Fruit fly (Drosophila melanogaster) whole organism, embryonic: ENCODE measurements around the gene CG13258.

Experiments used
- CG10321 ChIP-seq: fragments of 200-800 bp; sonication (Bioruptor generic); IDR thresholded peaks from 2 replicates; pipeline ENCODE4 v1.3.6; 2022; ENCODE audit warnings: missing biosample characterization, missing genetic modification characterization
- CG10366 ChIP-seq: fragments of 200-800 bp; sonication (Bioruptor generic); IDR thresholded peaks from 2 replicates; pipeline ENCODE4 v1.3.6; 2022; ENCODE audit warnings: missing biosample characterization, missing genetic modification characterization
- CG10431 ChIP-seq: fragments of 200-800 bp; sonication (Bioruptor generic); optimal IDR thresholded peaks from 3 replicates; lab custom pipeline; 2018; ENCODE audit warnings: missing biosample characterization, mild to moderate bottlenecking, missing genetic modification characterization
- CG10654 ChIP-seq: fragments of 200-800 bp; sonication (Bioruptor generic); optimal IDR thresholded peaks from 2 replicates; lab custom pipeline; 2016; ENCODE audit warnings: missing biosample characterization, missing genetic modification characterization
- CG12299 ChIP-seq: fragments of 200-800 bp; sonication (Bioruptor generic); optimal IDR thresholded peaks from 2 replicates; lab custom pipeline; 2018; ENCODE audit warnings: missing biosample characterization, mild to moderate bottlenecking, missing genetic modification characterization
- CG12942 ChIP-seq: fragments of 200-800 bp; sonication (Bioruptor generic); optimal IDR thresholded peaks from 3 replicates; lab custom pipeline; 2016; ENCODE audit warnings: missing biosample characterization, missing genetic modification characterization
- CG13123 ChIP-seq: fragments of 200-800 bp; sonication (Bioruptor generic); optimal IDR thresholded peaks from 2 replicates; lab custom pipeline; 2016; ENCODE audit warnings: missing biosample characterization, missing genetic modification characterization
- CG14050 ChIP-seq: fragments of 200-800 bp; sonication (Bioruptor generic); IDR thresholded peaks from 3 replicates; pipeline ENCODE4 v1.3.6; 2022; ENCODE audit warnings: missing biosample characterization, missing genetic modification characterization
- CG14965 ChIP-seq: fragments of 200-800 bp; sonication (Bioruptor generic); optimal IDR thresholded peaks from 2 replicates; lab custom pipeline; 2016; ENCODE audit warnings: missing biosample characterization, missing genetic modification characterization, borderline replicate concordance
- CG15479 ChIP-seq: fragments of 200-800 bp; sonication (Bioruptor generic); optimal IDR thresholded peaks from 3 replicates; lab custom pipeline; 2019; ENCODE audit warnings: missing biosample characterization, mild to moderate bottlenecking, missing genetic modification characterization, moderate library complexity
- CG15601 ChIP-seq: fragments of 200-800 bp; sonication (Bioruptor generic); optimal IDR thresholded peaks from 3 replicates; lab custom pipeline; 2019; ENCODE audit warnings: missing biosample characterization, mild to moderate bottlenecking, missing genetic modification characterization, moderate library complexity
- CG17385 ChIP-seq: fragments of 200-800 bp; sonication (Bioruptor generic); optimal IDR thresholded peaks from 3 replicates; lab custom pipeline; 2018; ENCODE audit warnings: missing biosample characterization, mild to moderate bottlenecking, missing genetic modification characterization
- CG17802 ChIP-seq: fragments of 200-800 bp; sonication (Bioruptor generic); optimal IDR thresholded peaks from 2 replicates; lab custom pipeline; 2018; ENCODE audit warnings: missing biosample characterization, mild to moderate bottlenecking, missing genetic modification characterization, moderate library complexity
- CG2120 ChIP-seq: fragments of 200-800 bp; sonication (Bioruptor generic); optimal IDR thresholded peaks from 3 replicates; lab custom pipeline; 2016; ENCODE audit warnings: missing biosample characterization, missing genetic modification characterization
- CG2202 ChIP-seq: fragments of 200-800 bp; sonication (Bioruptor generic); optimal IDR thresholded peaks from 2 replicates; lab custom pipeline; 2018; ENCODE audit warnings: missing biosample characterization, mild to moderate bottlenecking, missing genetic modification characterization
- CG4328 ChIP-seq: fragments of 200-800 bp; sonication (Bioruptor generic); optimal IDR thresholded peaks from 3 replicates; lab custom pipeline; 2017; ENCODE audit warnings: missing biosample characterization, missing genetic modification reagents, missing genetic modification characterization
- CG4404 ChIP-seq: fragments of 200-800 bp; sonication (Bioruptor generic); IDR thresholded peaks from 2 replicates; pipeline ENCODE4 v1.3.6; 2022; ENCODE audit warnings: missing biosample characterization, missing genetic modification characterization
- CG6175 ChIP-seq: fragments of 200-800 bp; sonication (Bioruptor generic); IDR thresholded peaks from 3 replicates; pipeline ENCODE4 v1.3.6; 2022; ENCODE audit warnings: missing biosample characterization, missing genetic modification characterization
- CG6683 ChIP-seq: fragments of 200-800 bp; sonication (Bioruptor generic); optimal IDR thresholded peaks from 2 replicates; lab custom pipeline; 2017; ENCODE audit warnings: missing biosample characterization, mild to moderate bottlenecking, missing genetic modification characterization, missing genetic modification reagents
- CG7372 ChIP-seq: fragments of 200-800 bp; sonication (Bioruptor generic); IDR thresholded peaks from 2 replicates; pipeline ENCODE4 v1.3.6; 2022; ENCODE audit warnings: missing biosample characterization, missing genetic modification characterization
- CG7745 ChIP-seq: fragments of 200-800 bp; sonication (Bioruptor generic); optimal IDR thresholded peaks from 2 replicates; lab custom pipeline; 2018; ENCODE audit warnings: missing biosample characterization, mild to moderate bottlenecking, missing genetic modification characterization, moderate library complexity
- CG7928 ChIP-seq: fragments of 200-800 bp; sonication (Bioruptor generic); optimal IDR thresholded peaks from 2 replicates; lab custom pipeline; 2017; ENCODE audit warnings: missing biosample characterization, mild to moderate bottlenecking, missing genetic modification characterization
- CG8944 ChIP-seq: fragments of 200-800 bp; sonication (Bioruptor generic); optimal IDR thresholded peaks from 3 replicates; lab custom pipeline; 2016; ENCODE audit warnings: missing biosample characterization, missing genetic modification characterization
- CG9817 ChIP-seq: fragments of 200-800 bp; sonication (Bioruptor generic); optimal IDR thresholded peaks from 2 replicates; lab custom pipeline; 2018; ENCODE audit warnings: missing biosample characterization, mild to moderate bottlenecking, missing genetic modification characterization, moderate library complexity
- CrebB ChIP-seq: fragments of 200-800 bp; sonication (Bioruptor generic); optimal IDR thresholded peaks from 3 replicates; lab custom pipeline; 2018; ENCODE audit warnings: missing biosample characterization, mild to moderate bottlenecking, missing genetic modification characterization
- Dad ChIP-seq: fragments of 200-800 bp; sonication (Bioruptor generic); optimal IDR thresholded peaks from 3 replicates; lab custom pipeline; 2016; ENCODE audit warnings: missing biosample characterization, missing genetic modification characterization
- HLHmδ ChIP-seq: fragments of 200-800 bp; sonication (Bioruptor generic); optimal IDR thresholded peaks from 2 replicates; lab custom pipeline; 2018; ENCODE audit warnings: missing biosample characterization, mild to moderate bottlenecking, missing genetic modification characterization, moderate library complexity
- Hr39 ChIP-seq: fragments of >200 bp; optimal IDR thresholded peaks from 2 replicates; lab custom pipeline; 2017
- MESR4 ChIP-seq: fragments of 200-800 bp; sonication (Bioruptor generic); optimal IDR thresholded peaks from 2 replicates; lab custom pipeline; 2018; ENCODE audit warnings: missing biosample characterization, mild to moderate bottlenecking, missing genetic modification characterization, moderate library complexity
- Mes4 ChIP-seq: fragments of 200-800 bp; sonication (Bioruptor generic); optimal IDR thresholded peaks from 2 replicates; lab custom pipeline; 2016; ENCODE audit warnings: missing biosample characterization, missing genetic modification characterization
- Nf-YC ChIP-seq: fragments of 200-800 bp; optimal IDR thresholded peaks from 3 replicates; lab custom pipeline; 2019; ENCODE audit warnings: missing biosample characterization, mild to moderate bottlenecking, missing genetic modification characterization, moderate library complexity
- Ptx1 ChIP-seq: fragments of 200-800 bp; sonication (Bioruptor generic); IDR thresholded peaks from 2 replicates; pipeline ENCODE4 v1.3.6; 2022; ENCODE audit warnings: missing biosample characterization, missing genetic modification characterization
- Trl ChIP-seq, 3 experiments: fragments of >200 bp in 2 of 3; fragments of 200-800 bp in 1 of 3; sonication (Bioruptor generic) in 1 of 3; optimal IDR thresholded peaks; 2 replicates in 1 of 3; 3 replicates in 2 of 3; lab custom pipeline; 2016 to 2017; ENCODE audit warnings: missing biosample characterization in 1 of 3, missing genetic modification characterization in 1 of 3
- cad ChIP-seq: fragments of >200 bp; optimal IDR thresholded peaks from 2 replicates; lab custom pipeline; 2017; ENCODE audit warnings: missing biosample characterization, missing genetic modification characterization
- cas ChIP-seq: fragments of 200-800 bp; sonication (Bioruptor generic); IDR thresholded peaks from 2 replicates; pipeline ENCODE4 v1.3.6; 2022; ENCODE audit warnings: missing biosample characterization, missing genetic modification characterization
- chn ChIP-seq: fragments of 200-800 bp; sonication (Bioruptor generic); optimal IDR thresholded peaks from 2 replicates; lab custom pipeline; 2016; ENCODE audit warnings: missing biosample characterization, missing genetic modification characterization
- cwo ChIP-seq: fragments of 200-800 bp; sonication (Bioruptor generic); optimal IDR thresholded peaks from 3 replicates; lab custom pipeline; 2017; ENCODE audit warnings: missing biosample characterization, missing genetic modification characterization, mild to moderate bottlenecking, moderate library complexity, missing genetic modification reagents
- esg ChIP-seq: fragments of 200-800 bp; sonication (Bioruptor generic); conservative IDR thresholded peaks from 2 replicates; pipeline ENCODE4 v1.3.6; 2022; ENCODE audit warnings: missing biosample characterization, missing genetic modification characterization
- fd3F ChIP-seq: fragments of 200-800 bp; sonication (Bioruptor generic); optimal IDR thresholded peaks from 2 replicates; lab custom pipeline; 2018; ENCODE audit warnings: missing biosample characterization, mild to moderate bottlenecking, missing genetic modification characterization, moderate library complexity
- ftz-f1 ChIP-seq: fragments of 200-800 bp; sonication (Bioruptor generic); optimal IDR thresholded peaks from 2 replicates; lab custom pipeline; 2016; ENCODE audit warnings: missing biosample characterization, missing genetic modification characterization
- grau ChIP-seq: fragments of 200-800 bp; optimal IDR thresholded peaks from 3 replicates; lab custom pipeline; 2019; ENCODE audit warnings: missing biosample characterization, mild to moderate bottlenecking, missing genetic modification characterization, moderate library complexity
- lilli ChIP-seq: fragments of 200-800 bp; sonication (Bioruptor generic); optimal IDR thresholded peaks from 3 replicates; lab custom pipeline; 2016; ENCODE audit warnings: missing biosample characterization, missing genetic modification characterization
- peb ChIP-seq: fragments of 200-800 bp; sonication (Bioruptor generic); IDR thresholded peaks from 2 replicates; pipeline ENCODE4 v1.3.6; 2022; ENCODE audit warnings: missing biosample characterization, missing genetic modification characterization
- pfk ChIP-seq: fragments of 200-800 bp; sonication (Bioruptor generic); optimal IDR thresholded peaks from 2 replicates; lab custom pipeline; 2018; ENCODE audit warnings: missing biosample characterization, mild to moderate bottlenecking, missing genetic modification characterization, moderate library complexity
- pnt ChIP-seq: fragments of 200-800 bp; sonication (Bioruptor generic); optimal IDR thresholded peaks from 3 replicates; lab custom pipeline; 2016; ENCODE audit warnings: missing biosample characterization, missing genetic modification characterization
- slou ChIP-seq: fragments of 200-800 bp; sonication (Bioruptor generic); optimal IDR thresholded peaks from 3 replicates; lab custom pipeline; 2016; ENCODE audit warnings: missing biosample characterization, missing genetic modification characterization
- sr ChIP-seq: fragments of 200-800 bp; sonication (Bioruptor generic); IDR thresholded peaks from 3 replicates; pipeline ENCODE4 v1.3.6; 2022; ENCODE audit warnings: missing biosample characterization, missing genetic modification characterization
- tap ChIP-seq: fragments of 200-800 bp; optimal IDR thresholded peaks from 3 replicates; lab custom pipeline; 2019; ENCODE audit warnings: missing biosample characterization, mild to moderate bottlenecking, missing genetic modification characterization, moderate library complexity
- vfl ChIP-seq: fragments of 200-800 bp; sonication (Bioruptor generic); optimal IDR thresholded peaks from 2 replicates; lab custom pipeline; 2016; ENCODE audit warnings: missing biosample characterization, missing genetic modification characterization
- vvl ChIP-seq: fragments of 200-800 bp; sonication (Bioruptor generic); IDR thresholded peaks from 2 replicates; pipeline ENCODE4 v1.3.6; 2022; ENCODE audit warnings: missing biosample characterization, missing genetic modification characterization
- wek ChIP-seq: fragments of 200-800 bp; sonication (Bioruptor generic); optimal IDR thresholded peaks from 3 replicates; lab custom pipeline; 2018; ENCODE audit warnings: missing biosample characterization, mild to moderate bottlenecking, missing genetic modification characterization, moderate library complexity

Gene CG13258

DNA sequence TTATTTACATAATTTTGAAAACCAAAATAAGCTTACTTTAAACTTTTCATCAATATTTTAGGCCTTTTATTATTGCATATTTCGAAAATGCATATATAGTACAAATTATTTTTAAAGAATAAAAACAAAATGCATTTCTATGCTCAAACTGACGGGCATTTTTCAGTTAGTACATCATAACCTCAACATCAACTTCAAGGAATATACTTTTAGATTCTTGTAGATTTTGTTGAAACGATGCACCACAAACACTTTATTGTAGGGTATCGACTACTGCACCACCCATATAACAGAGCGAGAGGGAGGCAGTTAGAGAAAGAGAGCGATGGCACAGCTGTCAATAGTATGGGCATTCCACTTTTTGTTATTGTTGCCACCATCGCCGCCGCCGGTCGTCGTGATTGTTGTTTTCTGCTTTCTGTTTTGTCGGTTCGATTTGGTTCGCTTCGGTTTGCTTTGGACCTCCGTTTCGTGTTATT is 13.0 kb downstream of the CG13258 start (continued):
- TF ChIP-seq Trl (optimal IDR thresholded peaks at IDR 0.05; lab: Kevin White, UChicago) (peak in 1 of 2 experiments; percentile 24), Trl (GFP tag; optimal IDR thresholded peaks at IDR 0.05; lab: Kevin White, UChicago) (peak; percentile 87), wek (peak; percentile 91), CG10431 (GFP tag; lab: Kevin White, UChicago) (peak; percentile 76), CG10366 (GFP tag; lab: Robert Waterston, UW) (peak; percentile 69), CG6175 (GFP tag; lab: Robert Waterston, UW) (no peak), CG14965 (GFP tag; lab: Kevin White, UChicago) (peak; percentile 37), CG13123 (GFP tag; lab: Kevin White, UChicago) (peak; percentile 79), CG17802 (peak; percentile 74), sr (GFP tag; lab: Robert Waterston, UW) (0 out of 3 replicates have a peak, but pooled peaks have one; percentile 6), esg (GFP tag; lab: Robert Waterston, UW) (peak; percentile 85), CG7372 (GFP tag; lab: Robert Waterston, UW) (peak; percentile 62), vvl (GFP tag; lab: Robert Waterston, UW) (peak; percentile 89), CG6683 (peak; percentile 72), fd3F (GFP tag; lab: Kevin White, UChicago) (peak; percentile 85), peb (peak; percentile 80), tap (peak; percentile 92), CG12299 (tag; lab: Kevin White, UChicago) (peak; percentile 75), CG10321 (peak; percentile 65), CG12942 (GFP tag; lab: Kevin White, UChicago) (peak; percentile 88), CG10654 (GFP tag; lab: Kevin White, UChicago) (peak; percentile 92), Ptx1 (GFP tag; lab: Robert Waterston, UW) (peak; percentile 89), CG17385 (GFP tag; lab: Kevin White, UChicago) (peak; percentile 71), MESR4 (GFP tag; lab: Kevin White, UChicago) (peak; percentile 24), grau (tag; lab: Kevin White, UChicago) (peak; percentile 93), CG15479 (GFP tag; lab: Kevin White, UChicago) (no peak), CG2202 (peak; percentile 82), HLHmδ (no peak), chn (peak; percentile 85), slou (GFP tag; lab: Kevin White, UChicago) (peak; percentile 80), CG9817 (tag; lab: Kevin White, UChicago) (peak; percentile 79), Hr39 (lab: Kevin White, UChicago) (no peak), cas (GFP tag; lab: Robert Waterston, UW) (no peak), CG8944 (GFP tag; lab: Kevin White, UChicago) (peak; percentile 78), CG15601 (tag; lab: Kevin White, UChicago) (peak; percentile 90), cwo (GFP tag; lab: Kevin White, UChicago) (peak; percentile 71), ftz-f1 (no peak), cad (peak; percentile 74), CG7745 (no peak), CG4328 (GFP tag; lab: Kevin White, UChicago) (peak; percentile 77), CG14050 (GFP tag; lab: Robert Waterston, UW) (peak; percentile 82), Nf-YC (tag; lab: Kevin White, UChicago) (peak; percentile 81), CG7928 (GFP tag; lab: Kevin White, UChicago) (peak; percentile 36), CG4404 (GFP tag; lab: Robert Waterston, UW) (peak; percentile 47; the same call in 1 of the 2 replicates), pnt (peak; percentile 90), Mes4 (GFP tag; lab: Kevin White, UChicago) (peak; percentile 81), vfl (GFP tag; lab: Kevin White, UChicago) (peak; percentile 19), CG2120 (GFP tag; lab: Kevin White, UChicago) (peak; percentile 65), Dad (peak; percentile 57), pfk (GFP tag; lab: Kevin White, UChicago) (peak; percentile 40), lilli (GFP tag; lab: Kevin White, UChicago) (peak; percentile 88), CrebB (tag; lab: Kevin White, UChicago) (peak; percentile 75)
